Worm (Caenorhabditis elegans) whole organism, late embryonic: Measurements from ENCODE around the gene gba-4.
"Not testable (repeated sequence)": the region's sequence is repeated elsewhere in the genome, so short reads cannot be mapped to it uniquely, and the experiment has no call there.

ENCODE experiments used
- ceh-24 ChIP-seq: sonication (generic microtip); optimal IDR thresholded peaks from 2 replicates; lab custom pipeline; 2016; ENCODE audit warnings: mild to moderate bottlenecking, missing genetic modification characterization, missing compliant biosample characterization
- ceh-9 ChIP-seq: sonication (generic microtip); optimal IDR thresholded peaks from 2 replicates; lab custom pipeline; 2016; ENCODE audit warnings: mild to moderate bottlenecking, missing genetic modification characterization, inconsistent platforms, missing compliant biosample characterization
- elt-2 ChIP-seq: sonication (generic microtip); optimal IDR thresholded peaks from 2 replicates; lab custom pipeline; 2016; ENCODE audit warnings: missing genetic modification reagents, missing genetic modification characterization, missing compliant biosample characterization
- elt-4 ChIP-seq: sonication (generic microtip); optimal IDR thresholded peaks from 2 replicates; lab custom pipeline; 2016; ENCODE audit warnings: missing genetic modification characterization, missing compliant biosample characterization
- eyg-1 ChIP-seq: sonication (generic microtip); optimal IDR thresholded peaks from 2 replicates; lab custom pipeline; 2016; ENCODE audit warnings: missing genotype, missing genetic modification characterization, missing compliant biosample characterization
- hlh-13 ChIP-seq: fragments of 200-800 bp; sonication (Bioruptor generic); optimal IDR thresholded peaks from 2 replicates; lab custom pipeline; 2018; ENCODE audit warnings: mild to moderate bottlenecking, missing genetic modification characterization, missing compliant biosample characterization
- nfya-1 ChIP-seq: sonication (generic microtip); optimal IDR thresholded peaks from 2 replicates; lab custom pipeline; 2017; ENCODE audit warnings: missing genetic modification characterization, mild to moderate bottlenecking, missing compliant biosample characterization, antibody characterized with exemption, moderate library complexity
- nhr-11 ChIP-seq: fragments of 150-350 bp; optimal IDR thresholded peaks from 2 replicates; lab custom pipeline; 2014; ENCODE audit warnings: missing biosample characterization, missing genetic modification characterization
- pag-3 ChIP-seq: sonication (generic microtip); optimal IDR thresholded peaks from 2 replicates; lab custom pipeline; 2016; ENCODE audit warnings: missing compliant biosample characterization, missing genetic modification characterization, borderline replicate concordance
- pros-1 ChIP-seq: fragments of 150-350 bp; optimal IDR thresholded peaks from 2 replicates; lab custom pipeline; 2014; ENCODE audit warnings: missing biosample characterization, missing genetic modification reagents, missing genetic modification characterization
- rnt-1 ChIP-seq: sonication (generic microtip); optimal IDR thresholded peaks from 2 replicates; lab custom pipeline; 2016; ENCODE audit warnings: missing genetic modification characterization, missing compliant biosample characterization
- sox-2 ChIP-seq: fragments of 200-800 bp; sonication (Bioruptor generic); IDR thresholded peaks from 2 replicates; pipeline ENCODE4 v1.3.6; 2022; ENCODE audit warnings: missing genetic modification reagents, missing genetic modification characterization, missing compliant biosample characterization
- unc-86 ChIP-seq: sonication (generic microtip); optimal IDR thresholded peaks from 2 replicates; lab custom pipeline; 2016; ENCODE audit warnings: missing genetic modification characterization, missing compliant biosample characterization
- zip-5 ChIP-seq: sonication (generic microtip); optimal IDR thresholded peaks from 2 replicates; lab custom pipeline; 2016; ENCODE audit warnings: missing genetic modification characterization, missing compliant biosample characterization
- ztf-16 ChIP-seq: sonication (generic microtip); optimal IDR thresholded peaks from 2 replicates; lab custom pipeline; 2017; ENCODE audit warnings: missing genetic modification characterization, missing compliant biosample characterization

Gene gba-4

ce11 chrIV:5297436-5298012 is 53.2 kb downstream of the gba-4 start, which contains the start of the genes ZK354.6 and msp-113:
ZK354.6 (minus strand) TSS chrIV:5297536.
msp-113 (plus strand) TSS chrIV:5297962.
- TF ChIP-seq nfya-1 (no peak), elt-2 (no peak), hlh-13 (no peak), sox-2 (GFP tag; lab: Robert Waterston, UW) (no peak), ceh-24 (tag; lab: Kevin White, UChicago) (no peak), elt-4 (no peak), rnt-1 (tag; lab: Kevin White, UChicago) (no peak), eyg-1 (no peak), unc-86 (no peak), pag-3 (tag; lab: Kevin White, UChicago) (no peak), pros-1 (tag; lab: Kevin White, UChicago) (no peak), zip-5 (tag; lab: Kevin White, UChicago) (no peak)

ce11 chrIV:5295240-5295639 is 55.5 kb downstream of the gba-4 start, which contains the start of gene msp-51:
msp-51 (minus strand) TSS chrIV:5295340.
- not testable (repeated sequence) for TF ChIP-seq ztf-16; ceh-9; nhr-11 (tag; lab: Kevin White, UChicago)
